Worm (Caenorhabditis elegans): Measurements from ENCODE around the gene dyf-6.

The dyf-6 gene

ce11 chrX:10428557-10428956 lies 42.2 kb upstream of the dyf-6 start, which contains the start of gene mig-15:
Gene mig-15 (minus strand): TSS chrX:10428657.
- TF ChIP-seq madf-8 (GFP tag; conservative IDR thresholded peaks at IDR 0.05): no peak
- no peak for TF ChIP-seq ztf-28 (GFP tag; IDR thresholded peaks at IDR 0.05)
- TF ChIP-seq ceh-27 (GFP tag; optimal IDR thresholded peaks at IDR 0.05): no peak
- TF ChIP-seq F33H1.4 (GFP tag; IDR thresholded peaks at IDR 0.05): no peak
- no peak for TF ChIP-seq hlh-26 (GFP tag; conservative IDR thresholded peaks at IDR 0.05)
- no peak for TF ChIP-seq T07F8.4 (tag; optimal IDR thresholded peaks at IDR 0.05)
- TF ChIP-seq ZK185.1 (tag; optimal IDR thresholded peaks at IDR 0.05; ENCODE audit: poor library complexity, severe bottlenecking): no peak
- no peak for TF ChIP-seq rcor-1 (GFP tag; IDR thresholded peaks at IDR 0.05)
- TF ChIP-seq bed-1 (GFP tag; IDR thresholded peaks at IDR 0.05): no peak
- no peak for TF ChIP-seq attf-5 (GFP tag; optimal IDR thresholded peaks at IDR 0.05)
- TF ChIP-seq somi-1 (GFP tag; optimal IDR thresholded peaks at IDR 0.05): no peak
- no peak for TF ChIP-seq egl-18 (GFP tag; IDR thresholded peaks at IDR 0.05)
- no peak for TF ChIP-seq C06A6.2 (GFP tag; conservative IDR thresholded peaks at IDR 0.05)
- no peak for TF ChIP-seq F22D6.2 (tag; optimal IDR thresholded peaks at IDR 0.05)
- no peak for TF ChIP-seq let-526 (GFP tag; IDR thresholded peaks at IDR 0.05)

- no peak for TF ChIP-seq egrh-3 (GFP tag; IDR thresholded peaks at IDR 0.05)
- peak; percentile 58; the same call in 1 of the 2 replicates for TF ChIP-seq cebp-1 (GFP tag; IDR thresholded peaks at IDR 0.05)
- TF ChIP-seq cebp-1 (tag; optimal IDR thresholded peaks at IDR 0.05): peak; percentile 90
These were observed 41.8 kb upstream of the dyf-6 start for ce11 chrX:10428109-10428508.

ce11 chrX:10424744-10425143 lies 38.4 kb upstream of the dyf-6 start:
- no peak for TF ChIP-seq lin-40 (tag; optimal IDR thresholded peaks at IDR 0.05)
- no peak for TF ChIP-seq lag-1 (GFP tag; IDR thresholded peaks at IDR 0.05)
- no peak for TF ChIP-seq bed-2 (GFP tag; IDR thresholded peaks at IDR 0.05)
- TF ChIP-seq efl-1 (GFP tag; optimal IDR thresholded peaks at IDR 0.05): no peak
- TF ChIP-seq zfh-2 (GFP tag; conservative IDR thresholded peaks at IDR 0.05): peak; percentile 63

ce11 chrX:10422714-10423113 lies 36.4 kb upstream of the dyf-6 start:
- TF ChIP-seq akir-1 (GFP tag; optimal IDR thresholded peaks at IDR 0.05) (no peak), nfya-1 (tag; optimal IDR thresholded peaks at IDR 0.05; ENCODE audit: borderline replicate concordance, insufficient read depth) (no peak), fkh-3 (tag; optimal IDR thresholded peaks at IDR 0.05) (no peak), ztf-22 (GFP tag; optimal IDR thresholded peaks at IDR 0.05) (no peak), nfyb-1 (GFP tag; IDR thresholded peaks at IDR 0.05) (no peak), ztf-18 (tag; optimal IDR thresholded peaks at IDR 0.05) (no peak), lin-35 (GFP tag; optimal IDR thresholded peaks at IDR 0.05) (no peak), hmg-20 (GFP tag; IDR thresholded peaks at IDR 0.05) (no peak), zim-3 (tag; optimal IDR thresholded peaks at IDR 0.05) (no peak), F39B2.1 (GFP tag; IDR thresholded peaks at IDR 0.05) (no peak)

- peak; percentile 42 for TF ChIP-seq nhr-80 (tag; optimal IDR thresholded peaks at IDR 0.05)
- no peak for TF ChIP-seq hlh-26 (GFP tag; conservative IDR thresholded peaks at IDR 0.05)
- TF ChIP-seq lin-35 (GFP tag; optimal IDR thresholded peaks at IDR 0.05): peak in 1 of 3 experiments; percentile 43
- peak; percentile 94 for TF ChIP-seq aptf-2 (GFP tag; conservative IDR thresholded peaks at IDR 0.05)
- TF ChIP-seq let-526 (GFP tag; IDR thresholded peaks at IDR 0.05): no peak
- no peak for TF ChIP-seq hlh-12 (tag; optimal IDR thresholded peaks at IDR 0.05)
- peak; percentile 38; the same call in 1 of the 2 replicates for TF ChIP-seq hmg-1.2 (GFP tag; IDR thresholded peaks at IDR 0.05)
- TF ChIP-seq rcor-1 (GFP tag; IDR thresholded peaks at IDR 0.05): 0 out of 2 replicates have a peak, but pooled peaks have one; percentile 8
- TF ChIP-seq ZK185.1 (tag; optimal IDR thresholded peaks at IDR 0.05; ENCODE audit: poor library complexity, severe bottlenecking): peak; percentile 27
- peak; percentile 71 for TF ChIP-seq attf-5 (GFP tag; optimal IDR thresholded peaks at IDR 0.05)
- TF ChIP-seq unc-130 (GFP tag; optimal IDR thresholded peaks at IDR 0.05): no peak
- peak; percentile 39 for TF ChIP-seq efl-1 (GFP tag; optimal IDR thresholded peaks at IDR 0.05)
- 0 out of 2 replicates have a peak, but pooled peaks have one; percentile 14 for TF ChIP-seq mcd-1 (GFP tag; IDR thresholded peaks at IDR 0.05)
- peak; percentile 50; the same call in 1 of the 2 replicates for TF ChIP-seq dox-1 (GFP tag; IDR thresholded peaks at IDR 0.05)
- TF ChIP-seq pbrm-1 (GFP tag; IDR thresholded peaks at IDR 0.05): 0 out of 2 replicates have a peak, but pooled peaks have one; percentile 11
- peak; percentile 95 for TF ChIP-seq cebp-1 (GFP tag; IDR thresholded peaks at IDR 0.05)
- peak; percentile 97 for TF ChIP-seq cebp-1 (tag; optimal IDR thresholded peaks at IDR 0.05)
- TF ChIP-seq ets-4 (GFP tag; optimal IDR thresholded peaks at IDR 0.05): no peak
These were observed 33.4 kb upstream of the dyf-6 start, which contains the start of gene cdk-11.2 for ce11 chrX:10419743-10420142. Gene cdk-11.2 (minus strand): TSS chrX:10419765.

All from whole organism, young adult.